Worm (Caenorhabditis elegans) whole organism, mixed stage, embryonic: ENCODE data around the gene vha-13.

ENCODE experiments used
- M03D4.4 ChIP-seq: sonication (generic microtip); optimal IDR thresholded peaks from 2 replicates; lab custom pipeline; 2017; ENCODE audit warnings: mild to moderate bottlenecking, missing genetic modification characterization, missing compliant biosample characterization
- bed-3 ChIP-seq: fragments of 200-800 bp; sonication (Bioruptor generic); optimal IDR thresholded peaks from 3 replicates; lab custom pipeline; 2018; ENCODE audit warnings: mild to moderate bottlenecking, missing genetic modification characterization, moderate library complexity, missing compliant biosample characterization
- blmp-1 ChIP-seq: fragments of 150-350 bp; optimal IDR thresholded peaks from 2 replicates; lab custom pipeline; 2014; ENCODE audit warnings: missing biosample characterization, missing genetic modification characterization
- ceh-39 ChIP-seq: fragments of 150-350 bp; optimal IDR thresholded peaks from 2 replicates; lab custom pipeline; 2014; ENCODE audit warnings: missing biosample characterization, missing genetic modification characterization
- ceh-43 ChIP-seq: fragments of 200-800 bp; sonication (Bioruptor generic); optimal IDR thresholded peaks from 2 replicates; lab custom pipeline; 2018; ENCODE audit warnings: mild to moderate bottlenecking, missing genetic modification characterization, moderate library complexity, missing compliant biosample characterization
- ceh-83 ChIP-seq: fragments of 200-800 bp; sonication (Bioruptor generic); optimal IDR thresholded peaks from 2 replicates; lab custom pipeline; 2018; ENCODE audit warnings: mild to moderate bottlenecking, missing genetic modification characterization, missing compliant biosample characterization
- ces-1 ChIP-seq: fragments of 150-350 bp; optimal IDR thresholded peaks from 2 replicates; lab custom pipeline; 2014; ENCODE audit warnings: missing biosample characterization, missing genetic modification reagents, missing genetic modification characterization
- drap-1 ChIP-seq: fragments of 200-800 bp; sonication (Bioruptor generic); optimal IDR thresholded peaks from 3 replicates; lab custom pipeline; 2018; ENCODE audit warnings: mild to moderate bottlenecking, missing genetic modification characterization, missing compliant biosample characterization
- elt-1 ChIP-seq: sonication (generic microtip); optimal IDR thresholded peaks from 2 replicates; lab custom pipeline; 2017; ENCODE audit warnings: missing genetic modification characterization, mild to moderate bottlenecking, missing compliant biosample characterization, antibody characterized with exemption, moderate library complexity, borderline replicate concordance; ENCODE audit not compliant: insufficient read depth
- elt-3 ChIP-seq: fragments of 150-350 bp; optimal IDR thresholded peaks from 2 replicates; lab custom pipeline; 2014; ENCODE audit warnings: missing biosample characterization, missing genetic modification characterization
- ham-2 ChIP-seq: fragments of 200-800 bp; sonication (Bioruptor generic); optimal IDR thresholded peaks from 2 replicates; lab custom pipeline; 2018; ENCODE audit warnings: mild to moderate bottlenecking, missing genetic modification characterization, missing compliant biosample characterization
- hlh-1 ChIP-seq: fragments of 150-350 bp; optimal IDR thresholded peaks from 2 replicates; lab custom pipeline; 2014; ENCODE audit warnings: missing biosample characterization, missing genetic modification reagents, missing genetic modification characterization
- lin-13 ChIP-seq: fragments of 150-350 bp; optimal IDR thresholded peaks from 2 replicates; lab custom pipeline; 2014; ENCODE audit warnings: missing biosample characterization, missing genetic modification characterization
- lin-32 ChIP-seq: fragments of 200-800 bp; sonication (Bioruptor generic); optimal IDR thresholded peaks from 2 replicates; lab custom pipeline; 2018; ENCODE audit warnings: mild to moderate bottlenecking, missing genetic modification characterization, missing compliant biosample characterization
- lsy-2 ChIP-seq: fragments of 150-350 bp; optimal IDR thresholded peaks from 2 replicates; lab custom pipeline; 2014; ENCODE audit warnings: missing biosample characterization, missing genetic modification characterization
- mab-5 ChIP-seq: fragments of 150-350 bp; optimal IDR thresholded peaks from 2 replicates; lab custom pipeline; 2014; ENCODE audit warnings: missing biosample characterization, missing genetic modification characterization
- mep-1 ChIP-seq: fragments of 150-350 bp; optimal IDR thresholded peaks from 2 replicates; lab custom pipeline; 2017; ENCODE audit warnings: missing biosample characterization, missing genetic modification reagents, missing genetic modification characterization, inconsistent platforms
- nhr-2 ChIP-seq: fragments of 150-350 bp; optimal IDR thresholded peaks from 2 replicates; lab custom pipeline; 2014; ENCODE audit warnings: missing biosample characterization, missing genetic modification characterization
- nhr-237 ChIP-seq: fragments of 150-350 bp; optimal IDR thresholded peaks from 2 replicates; lab custom pipeline; 2014; ENCODE audit warnings: missing biosample characterization, missing genetic modification characterization
- nhr-28 ChIP-seq: fragments of 150-350 bp; optimal IDR thresholded peaks from 2 replicates; lab custom pipeline; 2014; ENCODE audit warnings: missing biosample characterization, missing genetic modification characterization
- nhr-76 ChIP-seq: sonication (generic microtip); optimal IDR thresholded peaks from 2 replicates; lab custom pipeline; 2017; ENCODE audit warnings: missing biosample characterization, missing genetic modification characterization
- pha-4 ChIP-seq: fragments of 150-350 bp; optimal IDR thresholded peaks from 2 replicates; lab custom pipeline; 2018; ENCODE audit warnings: missing biosample characterization, missing genetic modification reagents, missing genetic modification characterization
- sem-2 ChIP-seq: fragments of 200-800 bp; sonication (Bioruptor generic); optimal IDR thresholded peaks from 2 replicates; lab custom pipeline; 2018; ENCODE audit warnings: mild to moderate bottlenecking, missing genetic modification characterization, missing compliant biosample characterization
- sptf-1 ChIP-seq: sonication (generic microtip); optimal IDR thresholded peaks from 2 replicates; lab custom pipeline; 2017; ENCODE audit warnings: mild to moderate bottlenecking, missing genetic modification characterization, moderate library complexity, missing compliant biosample characterization
- unc-120 ChIP-seq: sonication (generic microtip); optimal IDR thresholded peaks from 2 replicates; lab custom pipeline; 2017; ENCODE audit warnings: missing genetic modification characterization, missing compliant biosample characterization; ENCODE audit not compliant: poor library complexity, severe bottlenecking
- zip-8 ChIP-seq: fragments of 150-350 bp; optimal IDR thresholded peaks from 2 replicates; lab custom pipeline; 2014; ENCODE audit warnings: missing biosample characterization, missing genetic modification characterization

The vha-13 gene

DNA sequence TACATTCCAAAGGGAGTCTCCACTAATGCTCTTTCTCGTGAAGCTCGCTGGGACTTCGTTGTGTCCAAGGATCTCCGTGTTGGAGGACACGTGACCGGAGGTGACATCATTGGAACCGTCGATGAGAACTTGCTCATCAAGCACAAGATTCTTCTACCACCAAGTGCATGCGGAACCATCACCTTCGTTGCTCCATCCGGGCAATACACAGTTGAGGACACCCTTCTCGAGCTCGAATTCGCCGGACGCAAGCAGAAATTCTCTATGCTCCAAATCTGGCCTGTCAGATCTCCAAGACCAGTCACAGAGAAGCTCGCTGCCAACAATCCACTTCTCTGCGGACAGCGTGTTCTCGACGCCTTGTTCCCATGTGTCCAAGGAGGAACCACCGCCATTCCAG, 523 bp downstream of the vha-13 start:
- no peak for TF ChIP-seq hlh-1 (tag; lab: Kevin White, UChicago)
- TF ChIP-seq elt-1, result no peak
- TF ChIP-seq elt-3 (tag; lab: Kevin White, UChicago), result no peak
- TF ChIP-seq drap-1 (GFP tag; lab: Kevin White, UChicago), result peak; percentile 26

ce11 chrV:14354258-14354877, 2.9 kb downstream of the vha-13 start, which contains the start of gene Y49A3A.3:
Gene Y49A3A.3 (plus strand): TSS chrV:14354410.
- TF ChIP-seq drap-1 (GFP tag; lab: Kevin White, UChicago), result no peak
- TF ChIP-seq mep-1, result no peak
- no peak for TF ChIP-seq nhr-76 (tag; lab: Kevin White, UChicago)
- TF ChIP-seq ceh-43 (GFP tag; lab: Kevin White, UChicago), result no peak
- TF ChIP-seq unc-120, result no peak
- no peak for TF ChIP-seq pha-4
- TF ChIP-seq sptf-1 (tag; lab: Kevin White, UChicago), result no peak
- no peak for TF ChIP-seq ceh-39 (tag; lab: Kevin White, UChicago)
- no peak for TF ChIP-seq nhr-237 (tag; lab: Kevin White, UChicago)
- TF ChIP-seq, all 35 proteins: peak for 0

DNA sequence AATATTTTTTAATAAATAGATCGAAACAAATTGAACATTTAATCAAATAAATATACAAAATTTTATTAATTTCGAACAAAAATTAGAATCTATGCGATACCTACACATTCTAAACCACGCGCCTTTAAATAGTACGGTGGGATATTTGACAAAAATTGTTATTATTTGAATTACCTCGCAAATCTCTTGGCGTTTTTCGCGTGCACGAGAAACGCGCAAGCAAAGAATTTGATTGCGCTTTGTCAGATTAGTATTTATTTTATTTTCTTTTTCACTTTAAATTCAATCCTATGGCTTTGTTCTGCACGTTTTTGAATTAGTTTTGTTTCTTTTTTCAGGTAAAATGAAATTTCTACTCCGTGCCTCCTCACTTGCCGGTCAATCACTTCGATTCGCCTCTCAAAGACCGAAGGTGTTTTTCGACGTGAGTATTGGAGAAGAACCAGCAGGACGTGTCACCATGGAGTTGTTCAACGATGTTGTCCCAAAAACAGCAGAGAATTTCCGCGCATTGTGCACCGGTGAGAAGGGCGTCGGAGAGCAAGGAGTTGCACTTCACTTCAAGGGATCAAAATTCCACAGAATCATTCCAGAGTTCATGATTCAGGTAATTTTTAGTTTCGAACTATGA, 4.3 kb downstream of the vha-13 start, which contains the start of gene cyn-1:
Gene cyn-1, plus strand, starts transcription at position 339 of the 631 bp plus-strand sequence.
- peak; percentile 25 for TF ChIP-seq ceh-39 (tag; lab: Kevin White, UChicago)
- TF ChIP-seq nhr-76 (tag; lab: Kevin White, UChicago), result no peak
- peak; percentile 79 for TF ChIP-seq lsy-2 (tag; lab: Kevin White, UChicago)
- TF ChIP-seq unc-120, result peak; percentile 7
- peak; percentile 77 for TF ChIP-seq pha-4
- peak; percentile 12 for TF ChIP-seq drap-1 (GFP tag; lab: Kevin White, UChicago)
- peak; percentile 53 for TF ChIP-seq sptf-1 (tag; lab: Kevin White, UChicago)
- no peak for TF ChIP-seq zip-8 (tag; lab: Kevin White, UChicago)
- no peak for TF ChIP-seq blmp-1 (tag; lab: Kevin White, UChicago)
- TF ChIP-seq ces-1 (GFP tag; lab: Kevin White, UChicago), result peak; percentile 80
- TF ChIP-seq ham-2 (GFP tag; lab: Kevin White, UChicago), result no peak
- TF ChIP-seq ceh-43 (GFP tag; lab: Kevin White, UChicago), result no peak
- TF ChIP-seq nhr-2, result no peak
- peak; percentile 72 for TF ChIP-seq nhr-237 (tag; lab: Kevin White, UChicago)
- TF ChIP-seq lin-13, result peak; percentile 74
- TF ChIP-seq mep-1, result peak; percentile 36
- TF ChIP-seq hlh-1 (tag; lab: Kevin White, UChicago), result peak; percentile 23

DNA sequence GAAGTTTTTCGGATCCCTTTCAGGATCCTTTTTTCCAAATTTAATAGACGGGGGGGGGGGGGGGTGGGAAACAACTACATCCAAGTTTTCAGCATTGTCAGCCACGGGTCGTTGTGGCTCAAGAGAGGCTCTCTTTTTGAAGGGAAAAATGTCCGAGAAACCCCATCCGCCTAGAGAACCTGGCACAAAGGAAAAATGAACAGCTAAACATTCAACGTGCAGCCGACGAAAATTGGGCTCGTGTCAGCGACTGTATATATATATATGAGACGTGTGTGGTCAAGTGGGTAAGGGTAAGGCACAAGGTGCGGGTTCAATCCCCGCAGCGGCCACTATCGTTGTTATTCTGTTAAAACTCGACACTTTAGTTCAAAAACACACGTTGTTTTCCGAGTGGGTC, 7.1 kb downstream of the vha-13 start, which contains the start of gene Y49A3A.4:
Gene Y49A3A.4, minus strand, starts transcription at position 314 of the 400 bp plus-strand sequence.
- TF ChIP-seq zip-8 (tag; lab: Kevin White, UChicago), result no peak
- TF ChIP-seq blmp-1 (tag; lab: Kevin White, UChicago), result no peak
- TF ChIP-seq nhr-28 (tag; lab: Kevin White, UChicago), result no peak
- TF ChIP-seq nhr-237 (tag; lab: Kevin White, UChicago), result no peak
- TF ChIP-seq elt-1, result no peak
- no peak for TF ChIP-seq ceh-83
- TF ChIP-seq ces-1 (GFP tag; lab: Kevin White, UChicago), result no peak
- no peak for TF ChIP-seq sptf-1 (tag; lab: Kevin White, UChicago)
- no peak for TF ChIP-seq sem-2 (GFP tag; lab: Kevin White, UChicago)
- no peak for TF ChIP-seq pha-4
- no peak for TF ChIP-seq mab-5
- TF ChIP-seq bed-3, result no peak
- no peak for TF ChIP-seq lsy-2 (tag; lab: Kevin White, UChicago)
- no peak for TF ChIP-seq lin-32 (GFP tag; lab: Kevin White, UChicago)
- TF ChIP-seq M03D4.4 (tag; lab: Kevin White, UChicago), result no peak

DNA sequence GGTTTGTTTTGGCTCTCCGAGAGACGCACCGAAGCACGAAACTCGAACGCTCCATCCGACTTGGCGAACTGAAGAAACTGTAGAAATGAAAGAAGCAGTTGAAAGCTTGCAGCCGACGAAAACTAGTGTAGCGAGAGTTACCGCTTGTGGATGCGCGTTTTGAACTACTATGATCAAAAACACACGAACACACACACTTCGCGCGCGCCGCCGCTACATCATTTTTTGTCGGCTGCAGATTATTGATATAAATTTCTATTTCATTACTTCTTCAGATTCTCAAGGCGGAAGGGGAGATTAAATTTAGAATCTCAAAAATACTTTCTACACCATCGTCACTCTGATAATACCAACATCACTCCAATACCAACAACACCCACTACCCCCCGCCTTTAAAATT, 10.5 kb downstream of the vha-13 start:
- TF ChIP-seq lin-13, result no peak
- TF ChIP-seq ham-2 (GFP tag; lab: Kevin White, UChicago), result no peak
- no peak for TF ChIP-seq unc-120
- no peak for TF ChIP-seq sptf-1 (tag; lab: Kevin White, UChicago)
